Fruit fly (Drosophila melanogaster) ovary, adult (tissue): ENCODE measurements around the gene CG31176.

Source experiments
- CG17801 ChIP-seq: fragments of 200-800 bp; optimal IDR thresholded peaks from 2 replicates; lab custom pipeline; 2019; ENCODE audit warnings: missing biosample characterization, mild to moderate bottlenecking, missing genetic modification characterization, moderate library complexity; ENCODE audit not compliant: partially characterized antibody

CG31176 gene

DNA sequence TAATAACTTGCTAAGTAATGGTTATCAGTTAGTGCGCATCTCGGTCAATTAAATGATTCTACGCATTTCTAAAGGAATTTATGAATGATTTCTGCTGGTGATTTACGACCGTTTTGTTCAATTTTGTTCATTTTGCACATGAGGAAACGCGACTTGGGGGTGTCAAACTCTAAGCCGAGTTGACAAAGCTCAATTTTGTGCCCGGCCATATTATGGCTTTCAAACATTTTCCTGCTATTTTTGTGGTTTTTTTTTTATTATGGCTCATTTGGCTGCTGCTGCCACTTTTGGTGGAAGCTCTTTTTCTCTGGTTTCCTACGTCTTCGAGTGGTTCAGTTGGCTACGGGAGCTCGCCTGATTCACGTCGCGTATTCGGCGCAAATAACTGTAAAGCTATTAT, 55.4 kb downstream of the CG31176 start, which contains the start of gene Jhbp16:
Gene Jhbp16 (plus strand): TSS at position 301 of the 400 bp plus-strand sequence.
- no peak for TF ChIP-seq CG17801 (GFP tag; lab: Kevin White, UChicago)

DNA sequence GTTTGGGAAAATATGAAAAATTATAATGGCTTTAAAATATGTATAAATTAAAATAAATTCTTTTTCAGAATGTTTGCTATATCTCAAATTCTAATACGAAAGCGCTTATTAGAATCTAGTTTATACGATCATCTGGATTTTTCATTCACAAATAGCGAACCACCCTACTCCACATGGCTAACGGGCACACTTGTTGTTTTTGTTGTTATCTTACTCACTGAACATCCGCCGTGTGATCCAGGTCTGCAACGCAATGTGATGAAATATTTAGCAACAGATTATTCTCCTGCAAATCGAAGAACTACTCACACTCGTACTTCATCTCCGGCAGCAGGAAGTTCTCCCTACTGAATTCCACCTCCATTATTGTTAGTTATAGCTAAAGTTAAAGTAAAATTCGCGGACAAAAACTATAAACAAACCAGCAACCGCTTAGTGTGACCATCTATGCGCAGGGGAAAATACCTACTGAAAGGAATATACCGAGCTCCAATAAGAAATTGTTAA, 56.9 kb downstream of the CG31176 start, which contains the start of gene Archease:
Gene Archease (minus strand): TSS at position 472 of the 507 bp plus-strand sequence.
- peak; percentile 70 for TF ChIP-seq CG17801 (GFP tag; lab: Kevin White, UChicago)

DNA sequence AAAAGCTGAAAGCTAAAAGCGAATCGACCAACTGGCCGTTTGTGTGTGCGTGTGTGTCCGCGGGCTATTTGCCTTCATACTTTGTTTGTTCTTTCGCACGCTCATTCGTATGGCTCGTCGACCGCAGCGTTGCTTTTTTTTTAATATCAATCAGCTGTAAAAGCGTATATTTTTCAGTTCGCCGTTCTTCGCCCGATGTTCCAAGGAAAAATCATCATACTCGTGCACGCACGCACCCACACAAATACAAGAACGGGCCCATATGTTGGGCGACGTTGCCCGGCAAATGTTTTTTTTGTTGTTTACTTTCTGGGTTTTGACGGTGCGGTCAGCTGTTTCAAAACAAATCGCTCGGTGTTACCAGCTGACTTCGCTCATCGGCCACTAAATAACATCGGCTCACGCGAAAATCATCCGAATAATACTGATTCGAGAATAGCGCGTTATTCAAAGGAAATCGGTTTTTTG, 58.8 kb downstream of the CG31176 start, which contains the start of gene E2f1:
Gene E2f1 (minus strand): TSS at position 213 of the 468 bp plus-strand sequence.
- no peak for TF ChIP-seq CG17801 (GFP tag; lab: Kevin White, UChicago)

DNA sequence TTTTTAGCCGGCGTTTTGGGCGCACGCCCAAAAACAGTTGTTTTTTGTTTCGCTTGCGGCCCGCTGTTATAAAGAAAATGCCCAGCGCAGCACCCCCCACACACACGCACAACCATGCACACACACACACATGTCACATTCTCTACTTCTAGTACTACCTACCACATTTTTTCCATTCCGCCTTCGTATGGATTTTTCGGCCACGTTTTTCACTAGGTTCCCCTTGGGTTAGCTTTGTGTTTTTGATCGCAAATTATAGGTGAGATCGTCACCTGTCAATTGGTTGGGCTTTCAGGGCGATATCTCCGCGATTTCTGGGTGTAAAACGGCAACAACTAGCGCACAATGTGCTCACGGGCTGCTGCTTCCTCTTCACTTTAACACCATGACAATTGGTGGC, 59.4 kb downstream of the CG31176 start:
- TF ChIP-seq CG17801 (GFP tag; lab: Kevin White, UChicago) = no peak

DNA sequence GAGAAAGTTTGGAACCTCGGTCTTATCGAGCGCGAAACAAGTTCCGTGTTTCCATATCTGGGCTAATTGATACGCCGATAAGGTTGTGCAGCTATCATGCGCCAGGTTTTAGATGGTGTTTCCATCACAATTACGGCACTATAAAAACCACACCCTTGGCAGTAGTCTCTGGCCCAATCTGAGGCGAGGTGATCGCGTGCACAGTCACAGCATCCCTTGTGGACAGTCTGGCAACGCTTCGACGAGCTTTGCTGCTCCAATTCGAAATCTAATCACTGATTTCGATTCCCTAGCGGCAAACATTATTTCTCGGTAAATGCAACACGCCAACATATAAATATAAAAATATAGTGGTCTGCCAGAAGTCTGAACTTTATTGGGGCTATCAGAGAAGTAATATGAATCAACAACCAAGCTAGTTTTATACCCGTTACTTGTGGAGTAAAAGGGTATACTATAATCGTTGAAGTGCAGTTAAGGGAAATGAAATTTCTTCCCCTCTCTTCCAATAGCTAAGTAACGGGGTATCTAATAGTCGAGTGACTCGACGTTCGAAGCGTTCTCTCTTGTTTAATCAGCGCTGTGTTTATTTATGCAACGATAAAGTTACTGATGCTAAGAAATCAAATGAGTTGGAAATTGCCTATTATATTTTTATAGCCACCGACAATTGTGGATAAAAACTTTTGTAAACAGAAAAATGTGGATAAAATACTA, 60.5 kb downstream of the CG31176 start:
- no peak for TF ChIP-seq CG17801 (GFP tag; lab: Kevin White, UChicago)

DNA sequence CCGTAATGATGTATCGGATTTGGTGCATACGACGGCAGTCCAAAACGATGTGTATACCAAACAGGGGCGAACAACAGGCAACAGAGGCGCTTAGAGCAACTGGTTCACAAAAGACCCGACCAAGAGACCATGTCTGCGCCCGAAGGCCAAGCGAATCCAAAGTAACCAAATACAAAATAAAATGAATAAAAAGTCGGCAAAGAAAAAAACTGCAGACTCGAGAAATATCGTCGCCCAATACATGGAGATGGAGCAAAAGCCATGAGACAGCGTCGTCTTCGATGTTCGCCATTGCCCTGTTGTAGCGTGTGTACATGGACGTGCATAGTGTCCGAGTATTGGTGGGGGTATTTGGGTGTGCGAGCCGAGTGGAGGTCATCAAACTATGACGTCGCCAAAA, 61.2 kb downstream of the CG31176 start:
- no peak for TF ChIP-seq CG17801 (GFP tag; lab: Kevin White, UChicago)

DNA sequence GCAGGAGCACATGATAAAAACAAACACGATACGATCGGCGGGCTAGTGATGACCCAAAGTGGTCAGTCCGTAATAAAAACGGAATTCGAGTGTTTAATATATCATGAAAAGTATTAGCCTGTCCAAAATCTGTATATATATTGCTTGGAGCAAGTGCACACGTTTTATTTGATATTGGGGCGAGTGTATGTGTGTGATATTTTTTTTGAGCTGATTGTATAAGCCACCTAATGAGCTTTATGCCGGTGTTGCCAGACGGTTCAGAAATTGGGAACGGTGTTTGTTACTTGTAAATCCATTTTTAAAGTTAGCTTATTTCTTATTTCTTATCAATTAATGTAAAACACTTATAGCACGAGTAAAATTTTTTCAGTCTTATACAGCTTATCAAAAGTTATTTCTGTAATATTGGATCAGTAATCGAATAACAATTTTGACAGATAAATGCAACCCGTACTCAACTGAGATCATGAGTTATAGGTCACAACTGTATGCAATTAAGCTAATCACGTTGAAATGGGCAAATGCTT, 61.9 kb downstream of the CG31176 start:
- TF ChIP-seq CG17801 (GFP tag; lab: Kevin White, UChicago) = no peak

DNA sequence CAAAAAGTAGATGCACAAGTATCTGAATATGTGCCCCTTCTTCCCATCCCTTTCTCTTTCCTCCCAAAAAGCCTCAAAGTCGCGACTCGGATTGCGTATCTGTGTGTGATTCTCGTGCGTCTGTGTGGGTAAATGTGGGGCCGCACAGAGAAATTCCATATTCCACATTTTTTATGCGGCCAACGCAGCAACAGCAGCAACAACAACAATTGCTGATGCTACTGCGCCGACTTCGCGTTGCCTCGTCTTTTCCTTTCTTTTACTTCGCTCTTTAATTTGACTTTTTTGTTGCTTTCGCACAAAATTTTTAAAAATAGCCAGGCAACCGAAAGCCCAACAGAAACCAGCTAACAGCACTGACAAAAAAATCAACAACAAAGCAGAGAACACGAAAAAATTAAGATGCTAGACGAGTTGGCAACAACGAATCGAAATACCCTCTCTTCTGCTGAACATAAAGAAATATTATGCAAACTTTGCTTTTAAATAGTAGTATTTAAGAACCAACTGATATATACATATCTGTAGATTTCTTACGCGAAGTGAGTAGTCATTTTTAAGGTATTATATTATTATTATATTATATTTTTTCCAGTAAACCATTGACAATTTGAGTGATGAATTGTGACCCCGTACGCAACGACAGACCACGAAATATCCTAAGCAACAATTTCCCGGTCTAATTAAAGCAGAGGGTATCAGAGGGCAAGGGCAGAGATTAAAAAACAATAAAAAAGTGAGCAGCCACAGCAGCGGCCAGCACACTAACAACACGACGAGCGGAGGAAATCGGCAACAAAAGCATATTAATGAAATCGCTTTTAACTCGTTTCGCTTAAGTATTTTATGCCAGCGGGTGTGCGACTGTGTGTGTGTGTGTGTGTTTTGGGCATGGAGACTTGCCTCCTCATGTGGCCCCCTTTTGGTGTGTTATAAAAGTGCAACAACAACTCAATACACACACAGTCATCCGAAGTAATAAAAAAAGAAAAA, 62.7 kb downstream of the CG31176 start:
- TF ChIP-seq CG17801 (GFP tag; lab: Kevin White, UChicago) = no peak

DNA sequence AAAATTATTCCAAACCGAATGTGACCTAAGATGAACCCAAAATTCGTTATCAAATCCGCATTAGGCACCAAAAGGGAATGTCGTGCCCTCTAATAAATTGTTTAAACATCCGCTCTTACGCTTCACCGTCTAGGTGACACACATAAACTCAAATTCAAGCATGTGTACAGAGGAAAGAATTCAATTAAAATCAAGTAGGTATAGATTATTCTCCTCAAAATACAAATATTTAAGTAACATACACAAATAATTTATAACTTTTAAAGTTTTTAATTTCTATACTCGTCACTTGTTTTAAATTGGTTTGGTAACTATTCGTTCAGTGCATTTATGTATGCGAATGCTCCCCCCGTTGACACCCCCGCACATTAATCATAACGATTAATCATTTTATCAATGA, 64.1 kb downstream of the CG31176 start:
- TF ChIP-seq CG17801 (GFP tag; lab: Kevin White, UChicago) = no peak

DNA sequence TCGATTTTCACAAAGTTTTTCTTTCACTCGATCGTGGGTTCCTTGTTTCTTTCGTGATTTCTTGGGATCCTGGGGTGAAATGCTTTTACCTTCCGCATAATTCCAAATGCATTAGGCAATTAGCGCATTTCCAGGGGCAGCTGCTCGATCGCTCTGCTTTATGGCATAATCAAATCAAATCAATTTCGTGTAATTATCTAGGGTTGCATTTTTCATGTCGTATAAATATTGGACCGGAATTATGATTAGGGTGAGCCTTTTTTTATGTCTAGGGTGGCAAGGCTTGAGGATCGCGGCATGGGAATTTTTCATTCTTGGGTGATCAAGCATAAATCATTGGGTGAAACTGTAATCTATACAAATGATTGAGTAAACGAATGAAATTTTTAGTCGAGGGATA, 64.7 kb downstream of the CG31176 start:
- no peak for TF ChIP-seq CG17801 (GFP tag; lab: Kevin White, UChicago)

DNA sequence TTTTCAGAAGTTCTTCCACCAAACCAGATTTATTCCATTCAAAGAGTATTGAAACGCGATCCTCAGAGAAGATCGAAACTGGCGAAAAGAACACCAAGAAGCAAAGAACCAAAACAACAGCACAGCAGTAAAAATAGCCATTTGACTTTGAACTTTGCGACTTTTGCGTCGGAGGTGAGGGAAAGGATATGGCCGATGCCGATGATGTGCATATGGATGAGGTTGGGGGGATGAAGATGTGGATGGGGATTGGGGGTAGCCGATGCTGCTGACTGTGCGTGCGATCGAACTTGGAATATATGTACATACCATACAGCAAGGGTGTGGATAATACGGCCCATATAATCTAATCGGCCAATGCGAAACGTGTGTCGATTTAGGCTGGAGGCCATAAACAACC, 66.0 kb downstream of the CG31176 start:
- no peak for TF ChIP-seq CG17801 (GFP tag; lab: Kevin White, UChicago)

DNA sequence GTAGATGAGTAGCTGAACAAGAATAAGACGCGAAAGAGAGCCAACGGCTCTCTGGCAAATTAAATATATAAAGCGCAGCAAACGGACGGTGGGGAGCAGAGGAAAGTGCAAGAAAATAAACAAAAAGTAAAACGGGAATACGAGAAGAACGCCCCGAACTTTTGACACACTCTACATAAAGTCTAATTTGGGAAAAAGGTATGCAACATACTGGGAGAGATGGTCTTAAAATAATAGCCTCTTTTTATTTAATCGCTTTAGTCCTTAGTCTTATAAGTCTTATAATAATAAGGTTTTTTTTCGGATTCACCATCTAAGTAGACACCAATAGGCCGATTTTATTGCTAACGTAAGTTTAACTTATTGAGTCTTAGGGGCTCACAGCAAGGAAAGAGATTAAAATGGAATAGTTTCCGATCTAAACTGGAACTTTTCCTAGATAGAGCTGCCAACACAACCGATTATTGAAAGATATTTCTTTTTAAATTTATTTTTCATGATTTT, 66.5 kb downstream of the CG31176 start:
- peak; percentile 14 for TF ChIP-seq CG17801 (GFP tag; lab: Kevin White, UChicago)

DNA sequence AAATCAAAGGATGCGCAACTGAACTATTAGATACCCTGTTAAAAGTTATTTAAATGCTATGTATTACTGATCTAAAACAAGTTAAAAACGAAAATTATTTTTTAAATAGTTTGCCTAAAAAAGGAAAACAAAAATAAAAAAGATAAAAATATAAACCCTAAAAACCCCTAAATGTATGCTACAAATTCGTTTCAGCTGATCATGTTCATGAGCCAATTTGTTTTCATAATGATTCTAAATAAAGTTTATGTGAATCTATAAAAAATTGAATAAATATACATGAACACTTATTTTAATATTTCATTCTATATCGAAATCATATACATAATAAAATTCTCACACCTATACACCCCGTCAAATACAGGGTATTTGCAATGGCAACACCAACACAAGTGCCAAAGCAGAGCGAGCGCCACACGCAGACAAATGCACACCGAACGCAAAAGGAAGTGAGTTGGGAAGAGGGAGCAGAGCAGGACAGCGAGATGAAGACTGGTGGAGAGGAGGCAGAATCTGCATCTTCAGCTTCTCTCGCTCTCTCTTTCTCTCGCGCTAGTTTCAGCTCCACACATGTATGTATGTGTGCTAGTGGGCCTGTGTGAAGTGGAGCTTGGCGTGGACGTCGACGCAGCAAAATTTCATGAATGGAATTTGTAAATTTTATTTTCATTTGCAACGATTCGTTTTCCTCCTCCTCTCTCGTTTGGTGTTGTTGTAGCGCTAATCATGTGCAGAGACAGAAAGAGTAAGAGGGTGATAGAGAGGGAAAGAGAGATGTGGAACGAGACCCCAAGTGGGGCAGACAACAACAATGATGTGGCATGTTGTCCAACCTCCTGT, 68.2 kb downstream of the CG31176 start:
- no peak for TF ChIP-seq CG17801 (GFP tag; lab: Kevin White, UChicago)

DNA sequence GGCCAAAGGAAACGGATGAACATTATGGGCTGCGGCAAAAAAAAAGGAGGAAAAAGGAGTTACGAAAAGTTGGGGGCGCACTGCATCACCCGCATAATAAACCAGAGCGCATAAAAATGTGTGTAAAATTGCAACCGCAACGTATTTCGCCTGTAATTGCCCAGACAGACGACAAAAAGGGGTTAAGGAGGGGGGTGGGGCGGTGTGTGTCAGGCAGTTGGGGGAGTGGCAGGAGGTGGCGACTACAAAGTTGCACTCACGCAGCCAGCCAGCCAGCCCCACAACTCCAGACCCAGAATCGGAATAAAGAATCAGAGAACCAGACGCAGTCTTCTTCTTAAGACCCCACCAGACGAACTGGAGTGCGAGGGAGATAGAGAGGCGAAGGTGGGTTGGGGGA, 69.0 kb downstream of the CG31176 start:
- TF ChIP-seq CG17801 (GFP tag; lab: Kevin White, UChicago) = no peak
